Worm (Caenorhabditis elegans): ENCODE results near the gene C36B7.1.

DNA sequence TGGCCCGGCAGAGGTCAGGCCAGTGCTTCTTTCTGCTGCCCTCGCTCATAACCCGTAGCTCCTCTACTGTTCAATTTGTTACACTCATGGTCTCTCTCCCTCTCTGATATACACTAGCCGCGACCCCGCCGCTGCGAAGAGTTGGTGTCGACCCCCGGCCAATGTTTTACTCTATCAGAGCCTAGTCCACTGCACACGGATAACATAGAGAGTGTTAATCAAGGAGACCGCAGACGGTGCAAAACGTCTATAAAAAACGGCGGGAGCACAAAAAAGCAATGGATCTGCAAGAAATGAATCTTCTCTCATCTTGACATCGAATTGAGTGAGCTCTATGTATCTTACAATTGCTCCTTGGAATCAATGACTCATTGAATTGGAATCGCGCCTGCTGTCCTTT, 40.8 kb downstream of the C36B7.1 start:
- TF ChIP-seq him-1 (tag; optimal IDR thresholded peaks at IDR 0.05) (no peak), dao-5 (tag; optimal IDR thresholded peaks at IDR 0.05) (no peak), W03F9.2 (tag; optimal IDR thresholded peaks at IDR 0.05) (no peak)

All from whole organism, L4/young adult.